Fruit fly (Drosophila melanogaster) whole organism, adult: Measurements from ENCODE around the gene CG14402.

ENCODE experiments used
- CG33017 ChIP-seq: fragments of 200-800 bp; sonication (Bioruptor generic); optimal IDR thresholded peaks from 2 replicates; lab custom pipeline; 2018; ENCODE audit warnings: missing biosample characterization, mild to moderate bottlenecking, missing genetic modification characterization, moderate library complexity
- Clk ChIP-seq: fragments of 200-800 bp; sonication (Bioruptor generic); optimal IDR thresholded peaks from 2 replicates; lab custom pipeline; 2017; ENCODE audit warnings: missing biosample characterization, missing genetic modification characterization

dm6 chr2L:20829309-20829708 lies 19.8 kb upstream of the CG14402 start, which contains the start of gene CG31673:
- TF ChIP-seq CG33017 (tag; lab: Kevin White, UChicago) (no peak), Clk (GFP tag; lab: Kevin White, UChicago) (no peak)
